Worm (Caenorhabditis elegans): Measurements from ENCODE around the gene R11E3.1.
A peak's percentile ranks its signal among the peaks of the same experiment; 100 is the strongest.

R11E3.1 gene

ce11 chrIV:4789445-4789844 is at the start of gene R11E3.1:
R11E3.1 (plus strand) TSS chrIV:4789745.
- no peak for TF ChIP-seq lin-13 (GFP tag; optimal IDR thresholded peaks at IDR 0.05)
- TF ChIP-seq fkh-8 (tag; optimal IDR thresholded peaks at IDR 0.05): no peak
- TF ChIP-seq hlh-4 (tag; optimal IDR thresholded peaks at IDR 0.05): no peak
- TF ChIP-seq aha-1 (tag; optimal IDR thresholded peaks at IDR 0.05): no peak
- TF ChIP-seq isw-1 (GFP tag; IDR thresholded peaks at IDR 0.05): no peak
- TF ChIP-seq nhr-85 (tag): no peak
- no peak for TF ChIP-seq nhr-76 (tag; optimal IDR thresholded peaks at IDR 0.05)
- no peak for TF ChIP-seq efl-3 (GFP tag; optimal IDR thresholded peaks at IDR 0.05)
- TF ChIP-seq lin-15B (tag; optimal IDR thresholded peaks at IDR 0.05): no peak
- no peak for TF ChIP-seq xbp-1 (tag; optimal IDR thresholded peaks at IDR 0.05)
- TF ChIP-seq grh-1 (GFP tag; IDR thresholded peaks at IDR 0.05): no peak
- no peak for TF ChIP-seq nhr-47 (tag; optimal IDR thresholded peaks at IDR 0.05)
- TF ChIP-seq pax-3 (tag; optimal IDR thresholded peaks at IDR 0.05): no peak
- TF ChIP-seq ceh-63 (GFP tag; optimal IDR thresholded peaks at IDR 0.05): no peak
- no peak for TF ChIP-seq aly-2 (tag; optimal IDR thresholded peaks at IDR 0.05)
- no peak for TF ChIP-seq unc-98 (GFP tag; IDR thresholded peaks at IDR 0.05)

- TF ChIP-seq nhr-19 (GFP tag; conservative IDR thresholded peaks at IDR 0.05): no peak
- TF ChIP-seq lin-35 (GFP tag; optimal IDR thresholded peaks at IDR 0.05): no peak
- TF ChIP-seq efl-1 (optimal IDR thresholded peaks at IDR 0.05): no peak
- peak in 1 of 2 experiments; percentile 91 for TF ChIP-seq efl-1 (GFP tag; optimal IDR thresholded peaks at IDR 0.05 in 1 of 2)
- TF ChIP-seq unc-130 (tag; optimal IDR thresholded peaks at IDR 0.05): no peak
Measured at ce11 chrIV:4742480-4742879, 47.1 kb upstream of the R11E3.1 start.

ce11 chrIV:4744167-4744566 is 45.4 kb upstream of the R11E3.1 start, which contains the start of gene hoe-1:
hoe-1 (minus strand) TSS chrIV:4744267.
- TF ChIP-seq elt-3 (tag; optimal IDR thresholded peaks at IDR 0.05) (no peak), nhr-237 (tag; optimal IDR thresholded peaks at IDR 0.05) (no peak), unc-98 (GFP tag; IDR thresholded peaks at IDR 0.05) (no peak), efl-1 (optimal IDR thresholded peaks at IDR 0.05) (no peak), efl-1 (GFP tag; optimal IDR thresholded peaks at IDR 0.05 in 1 of 2) (peak in 1 of 2 experiments; percentile 24), blmp-1 (tag; optimal IDR thresholded peaks at IDR 0.05) (no peak), jun-1 (tag; optimal IDR thresholded peaks at IDR 0.05) (no peak), C04F5.9 (tag; optimal IDR thresholded peaks at IDR 0.05) (no peak)

ce11 chrIV:4745422-4745821 is 44.1 kb upstream of the R11E3.1 start, which contains the start of gene timm-17B.1:
timm-17B.1 (minus strand) TSS chrIV:4745492.
- TF ChIP-seq tbx-2 (tag; optimal IDR thresholded peaks at IDR 0.05) (peak; percentile 73), lin-14 (GFP tag; optimal IDR thresholded peaks at IDR 0.05) (no peak), ceh-63 (GFP tag; optimal IDR thresholded peaks at IDR 0.05) (no peak), C04F5.9 (tag; optimal IDR thresholded peaks at IDR 0.05) (peak; percentile 5), nhr-28 (tag; optimal IDR thresholded peaks at IDR 0.05) (no peak), aly-2 (tag; optimal IDR thresholded peaks at IDR 0.05) (peak; percentile 50), lin-35 (GFP tag; optimal IDR thresholded peaks at IDR 0.05) (peak; percentile 78 to 83), nhr-19 (GFP tag; conservative IDR thresholded peaks at IDR 0.05) (peak; percentile 82), C34B4.2 (tag; optimal IDR thresholded peaks at IDR 0.05) (no peak), sptf-1 (tag; optimal IDR thresholded peaks at IDR 0.05) (no peak), ets-5 (GFP tag; IDR thresholded peaks at IDR 0.05) (no peak), ama-1 (optimal IDR thresholded peaks at IDR 0.05) (no peak), aha-1 (tag; optimal IDR thresholded peaks at IDR 0.05) (no peak), Y116A8C.19 (tag; optimal IDR thresholded peaks at IDR 0.05; ENCODE audit: borderline replicate concordance) (no peak), sup-37 (GFP tag; optimal IDR thresholded peaks at IDR 0.05) (no peak), efl-1 (optimal IDR thresholded peaks at IDR 0.05) (peak; percentile 71 to 79), efl-1 (GFP tag; optimal IDR thresholded peaks at IDR 0.05 in 1 of 2) (peak; percentile 76 to 97), fkh-8 (tag; optimal IDR thresholded peaks at IDR 0.05) (peak; percentile 11), lin-15B (tag; optimal IDR thresholded peaks at IDR 0.05) (peak; percentile 50), lin-39 (tag; optimal IDR thresholded peaks at IDR 0.05) (peak; percentile 91), nhr-77 (tag; optimal IDR thresholded peaks at IDR 0.05) (peak; percentile 16), ceh-90 (tag; optimal IDR thresholded peaks at IDR 0.05) (peak; percentile 34), swsn-7 (tag; optimal IDR thresholded peaks at IDR 0.05) (peak; percentile 82), nhr-12 (tag; optimal IDR thresholded peaks at IDR 0.05) (no peak), elt-2 (tag; optimal IDR thresholded peaks at IDR 0.05) (peak; percentile 26), nhr-85 (tag) (peak; percentile 79), skn-1 (tag; optimal IDR thresholded peaks at IDR 0.05) (peak; percentile 49), pax-3 (tag; optimal IDR thresholded peaks at IDR 0.05) (no peak), irx-1 (tag; optimal IDR thresholded peaks at IDR 0.05) (peak; percentile 69), lsy-2 (tag; optimal IDR thresholded peaks at IDR 0.05) (peak; percentile 96), F16B12.6 (tag; optimal IDR thresholded peaks at IDR 0.05) (peak; percentile 55), nhr-76 (tag; optimal IDR thresholded peaks at IDR 0.05) (no peak), mef-2 (tag; optimal IDR thresholded peaks at IDR 0.05) (no peak), ceh-82 (tag; optimal IDR thresholded peaks at IDR 0.05) (peak; percentile 72 to 79 (median 78)), ztf-4 (tag; optimal IDR thresholded peaks at IDR 0.05) (peak; percentile 35)
